Fruit fly (Drosophila melanogaster) whole organism, adult: ENCODE measurements around the gene PQBP1.

Experiments used
- CG11617 ChIP-seq: fragments of 200-800 bp; sonication (Bioruptor generic); optimal IDR thresholded peaks from 2 replicates; lab custom pipeline; 2017; ENCODE audit warnings: mild to moderate bottlenecking, missing biosample characterization, missing genetic modification reagents, missing genetic modification characterization
- CG12768 ChIP-seq: fragments of 200-800 bp; sonication (Bioruptor generic); optimal IDR thresholded peaks from 2 replicates; lab custom pipeline; 2017; ENCODE audit warnings: missing biosample characterization, missing genetic modification characterization, mild to moderate bottlenecking, moderate library complexity, missing genetic modification reagents
- CG14711 ChIP-seq: fragments of 200-800 bp; sonication (Bioruptor generic); optimal IDR thresholded peaks from 2 replicates; lab custom pipeline; 2018; ENCODE audit warnings: missing biosample characterization, mild to moderate bottlenecking, missing genetic modification characterization, moderate library complexity
- CG1620 ChIP-seq: fragments of 200-800 bp; sonication (Bioruptor generic); optimal IDR thresholded peaks from 2 replicates; lab custom pipeline; 2016; ENCODE audit warnings: missing biosample characterization, missing genetic modification characterization
- CG33017 ChIP-seq: fragments of 200-800 bp; sonication (Bioruptor generic); optimal IDR thresholded peaks from 2 replicates; lab custom pipeline; 2018; ENCODE audit warnings: missing biosample characterization, mild to moderate bottlenecking, missing genetic modification characterization, moderate library complexity
- CG5204 ChIP-seq: fragments of 200-800 bp; sonication (Bioruptor generic); optimal IDR thresholded peaks from 2 replicates; lab custom pipeline; 2016; ENCODE audit warnings: missing biosample characterization, missing genetic modification characterization
- CG7045 ChIP-seq: fragments of 200-800 bp; sonication (Bioruptor generic); optimal IDR thresholded peaks from 2 replicates; lab custom pipeline; 2017; ENCODE audit warnings: missing biosample characterization, mild to moderate bottlenecking, missing genetic modification characterization
- CG7101 ChIP-seq: fragments of 200-800 bp; sonication (Bioruptor generic); optimal IDR thresholded peaks from 2 replicates; lab custom pipeline; 2018; ENCODE audit warnings: missing biosample characterization, mild to moderate bottlenecking, missing genetic modification characterization, moderate library complexity
- Clk ChIP-seq: fragments of 200-800 bp; sonication (Bioruptor generic); optimal IDR thresholded peaks from 2 replicates; lab custom pipeline; 2017; ENCODE audit warnings: missing biosample characterization, missing genetic modification characterization
- Crg-1 ChIP-seq: fragments of 200-800 bp; sonication (Bioruptor generic); optimal IDR thresholded peaks from 2 replicates; lab custom pipeline; 2016; ENCODE audit warnings: missing biosample characterization, missing genetic modification characterization
- Hr96 ChIP-seq: fragments of 200-800 bp; sonication (Bioruptor generic); optimal IDR thresholded peaks from 2 replicates; lab custom pipeline; 2016; ENCODE audit warnings: missing biosample characterization, missing genetic modification characterization
- Mnt ChIP-seq: fragments of 200-800 bp; sonication (Bioruptor generic); optimal IDR thresholded peaks from 2 replicates; lab custom pipeline; 2016; ENCODE audit warnings: missing biosample characterization, mild to moderate bottlenecking, missing genetic modification characterization
- bab1 ChIP-seq: fragments of 200-800 bp; sonication (Bioruptor generic); optimal IDR thresholded peaks from 3 replicates; lab custom pipeline; 2019; ENCODE audit warnings: missing biosample characterization, mild to moderate bottlenecking, missing genetic modification characterization, moderate library complexity
- cic ChIP-seq: fragments of 200-800 bp; sonication (Bioruptor generic); optimal IDR thresholded peaks from 2 replicates; lab custom pipeline; 2017; ENCODE audit warnings: missing biosample characterization, mild to moderate bottlenecking, missing genetic modification characterization, moderate library complexity
- cnc ChIP-seq, 2 experiments: fragments of >200 bp; optimal IDR thresholded peaks; 2 replicates each; lab custom pipeline; 2017
- kay ChIP-seq: fragments of 200-800 bp; sonication (Bioruptor generic); peaks from one replicate; lab custom pipeline; 2016; ENCODE audit warnings: missing biosample characterization, missing genetic modification characterization, borderline replicate concordance
- ovo ChIP-seq: fragments of 200-800 bp; sonication (Bioruptor generic); optimal IDR thresholded peaks from 2 replicates; lab custom pipeline; 2016; ENCODE audit warnings: missing biosample characterization, missing genetic modification characterization
- pad ChIP-seq: fragments of 200-800 bp; sonication (Bioruptor generic); optimal IDR thresholded peaks from 3 replicates; lab custom pipeline; 2017; ENCODE audit warnings: missing biosample characterization, missing genetic modification characterization, mild to moderate bottlenecking, moderate library complexity, missing genetic modification reagents
- tj ChIP-seq: fragments of 200-800 bp; sonication (Bioruptor generic); optimal IDR thresholded peaks from 3 replicates; lab custom pipeline; 2017; ENCODE audit warnings: missing biosample characterization, mild to moderate bottlenecking, missing genetic modification characterization, moderate library complexity
- toe ChIP-seq: fragments of 200-800 bp; sonication (Bioruptor generic); optimal IDR thresholded peaks from 2 replicates; lab custom pipeline; 2016; ENCODE audit warnings: missing biosample characterization, missing genetic modification characterization

Gene PQBP1

dm6 chr3R:25074558-25074964 is 9.0 kb downstream of the PQBP1 start, which contains the start of the genes shams and CG11920:
Gene shams (minus strand): TSS chr3R:25074607.
Gene CG11920 (plus strand): TSS chr3R:25074877.
- TF ChIP-seq Mnt (peak; percentile 96), CG11617 (GFP tag; lab: Kevin White, UChicago) (peak; percentile 12), CG12768 (GFP tag; lab: Kevin White, UChicago) (peak; percentile 9), Hr96 (no peak), cnc (optimal IDR thresholded peaks at IDR 0.05; lab: Kevin White, UChicago) (no peak), CG14711 (tag; lab: Kevin White, UChicago) (peak; percentile 59), Crg-1 (GFP tag; lab: Kevin White, UChicago) (no peak), toe (GFP tag; lab: Kevin White, UChicago) (peak; percentile 30), kay (no peak), tj (no peak), CG7101 (tag; lab: Kevin White, UChicago) (peak; percentile 59), CG33017 (no peak), ovo (no peak), CG7045 (GFP tag; lab: Kevin White, UChicago) (no peak)

DNA sequence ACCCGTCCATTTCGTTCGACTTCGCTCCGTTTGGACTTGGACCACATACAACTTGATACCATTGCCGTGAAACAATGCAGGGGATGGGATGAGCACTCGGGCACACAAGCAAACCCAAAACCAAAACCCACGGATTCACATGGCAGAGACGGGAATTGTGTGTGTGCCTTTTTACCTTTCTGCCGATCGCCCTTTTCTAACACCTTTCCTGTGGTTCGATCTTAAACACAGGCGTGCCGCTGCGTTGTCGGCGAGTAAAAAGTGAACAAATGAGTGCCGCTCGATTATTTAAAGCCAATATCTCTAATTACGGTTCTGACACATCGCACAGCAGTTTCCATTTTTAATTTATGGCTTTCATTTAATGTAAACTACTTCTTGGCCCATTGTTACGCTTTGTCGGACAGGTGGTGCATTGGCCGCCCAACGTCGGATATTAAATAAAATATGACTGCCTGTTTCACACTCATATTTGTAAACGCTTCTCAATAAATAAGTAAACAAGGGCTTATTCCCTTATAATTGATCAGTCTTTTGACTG is 11.8 kb downstream of the PQBP1 start:
- TF ChIP-seq kay (no peak), tj (no peak), CG14711 (tag; lab: Kevin White, UChicago) (no peak), cic (GFP tag; lab: Kevin White, UChicago) (no peak), CG1620 (GFP tag; lab: Kevin White, UChicago) (no peak), cnc (optimal IDR thresholded peaks at IDR 0.05; lab: Kevin White, UChicago) (no peak), toe (GFP tag; lab: Kevin White, UChicago) (no peak), CG5204 (GFP tag; lab: Kevin White, UChicago) (no peak), CG7045 (GFP tag; lab: Kevin White, UChicago) (no peak), pad (GFP tag; lab: Kevin White, UChicago) (no peak), Mnt (no peak)

DNA sequence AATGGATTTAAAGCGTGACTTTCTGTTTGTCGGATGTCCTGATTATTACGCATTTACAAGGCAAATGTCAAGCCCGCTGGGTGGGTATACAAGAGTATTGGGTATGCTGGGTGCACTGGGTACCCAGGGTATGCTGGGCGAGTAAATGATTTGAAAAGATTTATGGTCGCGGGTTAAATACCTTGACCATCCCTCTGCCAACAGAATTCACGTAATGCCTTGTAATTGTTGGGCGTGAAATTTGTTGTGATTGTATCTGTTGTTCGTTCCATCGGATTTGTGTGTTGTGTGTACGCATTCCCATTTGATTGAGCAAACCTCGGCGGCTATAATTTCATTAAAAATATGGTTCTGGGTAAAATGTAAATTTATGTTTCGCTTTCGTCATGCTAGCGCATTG is 13.1 kb downstream of the PQBP1 start:
- TF ChIP-seq CG7045 (GFP tag; lab: Kevin White, UChicago) (no peak), tj (no peak), cic (GFP tag; lab: Kevin White, UChicago) (no peak), CG12768 (GFP tag; lab: Kevin White, UChicago) (no peak), CG7101 (tag; lab: Kevin White, UChicago) (no peak), pad (GFP tag; lab: Kevin White, UChicago) (no peak), CG11617 (GFP tag; lab: Kevin White, UChicago) (no peak), cnc (optimal IDR thresholded peaks at IDR 0.05; lab: Kevin White, UChicago) (no peak), Mnt (no peak), CG14711 (tag; lab: Kevin White, UChicago) (no peak), bab1 (GFP tag; lab: Kevin White, UChicago) (no peak), Crg-1 (GFP tag; lab: Kevin White, UChicago) (no peak), CG33017 (no peak), Hr96 (no peak)

DNA sequence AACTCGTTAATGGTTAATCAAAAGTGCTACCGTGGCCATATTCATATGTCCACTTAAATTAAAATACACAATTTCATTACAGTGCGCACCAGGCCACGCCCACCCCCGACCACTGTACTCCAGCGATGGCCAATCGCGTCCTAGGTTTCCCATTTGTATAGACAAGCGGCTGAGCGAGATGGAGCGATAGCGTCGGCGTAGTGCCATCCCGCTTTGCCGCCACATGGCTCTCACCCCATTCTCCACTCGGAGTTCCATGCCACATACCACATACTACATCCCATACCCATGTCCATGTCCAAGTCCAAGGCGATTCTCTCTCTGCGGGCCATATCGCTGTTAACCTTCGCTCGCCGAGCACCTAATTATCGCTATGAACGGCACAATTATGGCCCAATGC is 14.9 kb downstream of the PQBP1 start:
- TF ChIP-seq CG12768 (GFP tag; lab: Kevin White, UChicago) = no peak
- no peak for TF ChIP-seq cic (GFP tag; lab: Kevin White, UChicago)
- no peak for TF ChIP-seq cnc (optimal IDR thresholded peaks at IDR 0.05; lab: Kevin White, UChicago)
- TF ChIP-seq pad (GFP tag; lab: Kevin White, UChicago) = peak; percentile 2
- TF ChIP-seq Clk = no peak

- TF ChIP-seq pad (GFP tag; lab: Kevin White, UChicago) (no peak), Crg-1 (GFP tag; lab: Kevin White, UChicago) (no peak), Mnt (no peak), CG7101 (tag; lab: Kevin White, UChicago) (no peak), bab1 (GFP tag; lab: Kevin White, UChicago) (no peak), CG11617 (GFP tag; lab: Kevin White, UChicago) (no peak), CG33017 (no peak), tj (no peak), CG7045 (GFP tag; lab: Kevin White, UChicago) (no peak), toe (GFP tag; lab: Kevin White, UChicago) (no peak), cic (GFP tag; lab: Kevin White, UChicago) (no peak), ovo (no peak), CG5204 (GFP tag; lab: Kevin White, UChicago) (no peak), CG12768 (GFP tag; lab: Kevin White, UChicago) (no peak), Hr96 (no peak), Clk (no peak), cnc (optimal IDR thresholded peaks at IDR 0.05; lab: Kevin White, UChicago) (no peak), kay (no peak), CG1620 (GFP tag; lab: Kevin White, UChicago) (no peak), CG14711 (tag; lab: Kevin White, UChicago) (no peak)
Measured at dm6 chr3R:25082348-25082747, 16.8 kb downstream of the PQBP1 start, which contains the start of gene fd96Ca. Gene fd96Ca (plus strand): TSS chr3R:25082684.

- no peak for TF ChIP-seq CG33017
- no peak for TF ChIP-seq tj
Measured at dm6 chr3R:25094639-25095038, 29.0 kb downstream of the PQBP1 start, which contains the start of gene fd96Cb. Gene fd96Cb (plus strand): TSS chr3R:25095012.

DNA sequence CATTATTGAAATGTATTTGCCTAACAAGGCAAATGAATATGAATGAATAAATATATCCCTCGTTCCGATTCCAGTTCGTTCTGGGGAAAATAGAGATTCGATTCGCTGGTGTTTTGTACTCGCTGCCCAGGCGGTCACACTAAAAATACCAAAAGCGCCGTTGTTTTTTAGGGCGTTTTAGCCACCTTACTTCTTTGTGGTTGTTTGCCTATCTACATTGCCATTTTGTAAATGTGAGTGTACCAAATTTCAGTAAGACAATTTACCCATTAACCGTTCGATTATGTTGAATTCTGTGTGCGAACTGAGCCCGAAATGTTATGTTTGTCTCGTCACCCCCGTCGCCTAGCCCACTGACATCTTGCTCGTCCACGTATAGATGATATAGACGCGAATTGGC is 31.9 kb downstream of the PQBP1 start, which contains the start of the genes CG33095 and CG33096:
Gene CG33095, plus strand, starts transcription at position 187 of the 400 bp plus-strand sequence.
Gene CG33096, plus strand, starts transcription at position 187 of the 400 bp plus-strand sequence.
- TF ChIP-seq bab1 (GFP tag; lab: Kevin White, UChicago) (no peak), CG1620 (GFP tag; lab: Kevin White, UChicago) (peak; percentile 21), cnc (optimal IDR thresholded peaks at IDR 0.05; lab: Kevin White, UChicago) (no peak)
